Fruit fly (Drosophila melanogaster) whole organism, embryonic: ENCODE measurements around the gene CG13694.

Experiments used
- Adf1 ChIP-seq: fragments of 200-800 bp; sonication (Bioruptor generic); IDR thresholded peaks from 2 replicates; pipeline ENCODE4 v1.3.6; 2022; ENCODE audit warnings: missing biosample characterization, missing genetic modification characterization
- B-H1 ChIP-seq: fragments of 200-800 bp; sonication (Bioruptor generic); IDR thresholded peaks from 3 replicates; pipeline ENCODE4 v1.3.6; 2022; ENCODE audit warnings: missing biosample characterization, missing genetic modification characterization
- Bgb ChIP-seq: fragments of 200-800 bp; sonication (Bioruptor generic); IDR thresholded peaks from 2 replicates; pipeline ENCODE4 v1.3.6; 2022; ENCODE audit warnings: missing biosample characterization, missing genetic modification characterization; ENCODE audit not compliant: partially characterized antibody
- CG1024 ChIP-seq: fragments of 200-800 bp; sonication (Bioruptor generic); IDR thresholded peaks from 2 replicates; pipeline ENCODE4 v1.3.6; 2022; ENCODE audit warnings: missing biosample characterization, missing genetic modification characterization
- CG10431 ChIP-seq: fragments of 200-800 bp; sonication (Bioruptor generic); optimal IDR thresholded peaks from 3 replicates; lab custom pipeline; 2018; ENCODE audit warnings: missing biosample characterization, mild to moderate bottlenecking, missing genetic modification characterization
- CG12236 ChIP-seq: fragments of 200-800 bp; sonication (Bioruptor generic); optimal IDR thresholded peaks from 2 replicates; lab custom pipeline; 2016; ENCODE audit warnings: missing biosample characterization, missing genetic modification characterization
- CG12299 ChIP-seq: fragments of 200-800 bp; sonication (Bioruptor generic); optimal IDR thresholded peaks from 2 replicates; lab custom pipeline; 2018; ENCODE audit warnings: missing biosample characterization, mild to moderate bottlenecking, missing genetic modification characterization
- CG12942 ChIP-seq: fragments of 200-800 bp; sonication (Bioruptor generic); optimal IDR thresholded peaks from 3 replicates; lab custom pipeline; 2016; ENCODE audit warnings: missing biosample characterization, missing genetic modification characterization
- CG13123 ChIP-seq: fragments of 200-800 bp; sonication (Bioruptor generic); optimal IDR thresholded peaks from 2 replicates; lab custom pipeline; 2016; ENCODE audit warnings: missing biosample characterization, missing genetic modification characterization
- CG15696 ChIP-seq: fragments of 200-800 bp; sonication (Bioruptor generic); optimal IDR thresholded peaks from 2 replicates; lab custom pipeline; 2019; ENCODE audit warnings: missing biosample characterization, mild to moderate bottlenecking, missing genetic modification characterization, moderate library complexity
- CG17829 ChIP-seq: fragments of 200-800 bp; optimal IDR thresholded peaks from 2 replicates; lab custom pipeline; 2019; ENCODE audit warnings: missing biosample characterization, mild to moderate bottlenecking, missing genetic modification characterization, moderate library complexity
- CG18011 ChIP-seq: fragments of 200-800 bp; sonication (Bioruptor generic); optimal IDR thresholded peaks from 2 replicates; lab custom pipeline; 2017; ENCODE audit warnings: missing biosample characterization, missing genetic modification characterization, mild to moderate bottlenecking, moderate library complexity, missing genotype
- CG18262 ChIP-seq: fragments of 200-800 bp; optimal IDR thresholded peaks from 3 replicates; lab custom pipeline; 2019; ENCODE audit warnings: missing biosample characterization, mild to moderate bottlenecking, missing genetic modification characterization, moderate library complexity
- CG2120 ChIP-seq: fragments of 200-800 bp; sonication (Bioruptor generic); optimal IDR thresholded peaks from 3 replicates; lab custom pipeline; 2016; ENCODE audit warnings: missing biosample characterization, missing genetic modification characterization
- CG2202 ChIP-seq: fragments of 200-800 bp; sonication (Bioruptor generic); optimal IDR thresholded peaks from 2 replicates; lab custom pipeline; 2018; ENCODE audit warnings: missing biosample characterization, mild to moderate bottlenecking, missing genetic modification characterization
- CG4360 ChIP-seq: fragments of 200-800 bp; sonication (Bioruptor generic); IDR thresholded peaks from 2 replicates; pipeline ENCODE4 v1.3.6; 2022; ENCODE audit warnings: missing biosample characterization, missing genetic modification characterization
- CG4730 ChIP-seq: fragments of 200-800 bp; sonication (Bioruptor generic); IDR thresholded peaks from 2 replicates; pipeline ENCODE4 v1.3.6; 2022; ENCODE audit warnings: missing biosample characterization, missing genetic modification characterization
- CG5180 ChIP-seq: fragments of 200-800 bp; sonication (Bioruptor generic); optimal IDR thresholded peaks from 3 replicates; lab custom pipeline; 2017; ENCODE audit warnings: missing biosample characterization, missing genetic modification characterization, mild to moderate bottlenecking, moderate library complexity, missing genetic modification reagents
- CG6689 ChIP-seq: fragments of 200-800 bp; sonication (Bioruptor generic); IDR thresholded peaks from 2 replicates; pipeline ENCODE4 v1.3.6; 2022; ENCODE audit warnings: missing biosample characterization, missing genetic modification characterization
- CHES-1-like ChIP-seq: fragments of 200-800 bp; sonication (Bioruptor generic); optimal IDR thresholded peaks from 2 replicates; lab custom pipeline; 2016; ENCODE audit warnings: missing biosample characterization, missing genetic modification characterization
- D19A ChIP-seq: fragments of 200-800 bp; optimal IDR thresholded peaks from 3 replicates; lab custom pipeline; 2019; ENCODE audit warnings: missing biosample characterization, mild to moderate bottlenecking, missing genetic modification characterization, moderate library complexity
- Doc2 ChIP-seq: fragments of 200-800 bp; sonication (Bioruptor generic); IDR thresholded peaks from 2 replicates; pipeline ENCODE4 v1.3.6; 2022; ENCODE audit warnings: missing biosample characterization, missing genetic modification characterization
- H15 ChIP-seq: fragments of 200-800 bp; sonication (Bioruptor generic); IDR thresholded peaks from 3 replicates; pipeline ENCODE4 v1.3.6; 2022; ENCODE audit warnings: missing biosample characterization, missing genetic modification characterization
- Hr51 ChIP-seq, 2 experiments: fragments of 200-800 bp; sonication (Bioruptor generic); optimal IDR thresholded peaks; 2 replicates in 1 of 2; 3 replicates in 1 of 2; lab custom pipeline; 2016 to 2018; ENCODE audit warnings: missing biosample characterization in 2 of 2, missing genetic modification characterization in 2 of 2, mild to moderate bottlenecking in 1 of 2, moderate library complexity in 1 of 2
- Hsf ChIP-seq: fragments of 200-800 bp; sonication (Bioruptor generic); optimal IDR thresholded peaks from 3 replicates; lab custom pipeline; 2016; ENCODE audit warnings: missing biosample characterization, missing genetic modification characterization
- Mes4 ChIP-seq: fragments of 200-800 bp; sonication (Bioruptor generic); optimal IDR thresholded peaks from 2 replicates; lab custom pipeline; 2016; ENCODE audit warnings: missing biosample characterization, missing genetic modification characterization
- Neu2 ChIP-seq: fragments of 200-800 bp; sonication (Bioruptor generic); optimal IDR thresholded peaks from 3 replicates; lab custom pipeline; 2016; ENCODE audit warnings: missing biosample characterization, missing genetic modification characterization, borderline replicate concordance
- Nf-YA ChIP-seq: fragments of 200-800 bp; sonication (Bioruptor generic); IDR thresholded peaks from 2 replicates; pipeline ENCODE4 v1.3.6; 2022; ENCODE audit warnings: missing biosample characterization, missing genetic modification characterization
- Pdp1 ChIP-seq, 2 experiments: fragments of 200-800 bp; sonication (Bioruptor generic); optimal IDR thresholded peaks; 3 replicates each; lab custom pipeline; 2016; ENCODE audit warnings: missing biosample characterization in 2 of 2, missing genetic modification characterization in 2 of 2, mild to moderate bottlenecking in 1 of 2, moderate library complexity in 1 of 2
- Rfx ChIP-seq: fragments of 200-800 bp; sonication (Bioruptor generic); IDR thresholded peaks from 2 replicates; pipeline ENCODE4 v1.3.6; 2022; ENCODE audit warnings: missing biosample characterization, missing genetic modification characterization
- Tbp ChIP-seq: fragments of >200 bp; optimal IDR thresholded peaks from 2 replicates; lab custom pipeline; 2018; ENCODE audit warnings: missing biosample characterization, missing genetic modification characterization
- Usf ChIP-seq: fragments of 200-800 bp; sonication (Bioruptor generic); optimal IDR thresholded peaks from 2 replicates; lab custom pipeline; 2017; ENCODE audit warnings: missing genotype, missing biosample characterization, missing genetic modification characterization
- Xbp1 ChIP-seq: fragments of 200-800 bp; sonication (Bioruptor generic); optimal IDR thresholded peaks from 3 replicates; lab custom pipeline; 2016; ENCODE audit warnings: missing biosample characterization, mild to moderate bottlenecking, missing genetic modification characterization
- caup ChIP-seq: fragments of 200-800 bp; sonication (Bioruptor generic); optimal IDR thresholded peaks from 3 replicates; lab custom pipeline; 2017; ENCODE audit warnings: missing biosample characterization, mild to moderate bottlenecking, missing genetic modification characterization, moderate library complexity; ENCODE audit not compliant: severe bottlenecking
- cg ChIP-seq: fragments of 200-800 bp; sonication (Bioruptor generic); optimal IDR thresholded peaks from 3 replicates; lab custom pipeline; 2019; ENCODE audit warnings: missing biosample characterization, mild to moderate bottlenecking, missing genetic modification characterization, moderate library complexity
- chinmo ChIP-seq: fragments of 200-800 bp; sonication (Bioruptor generic); IDR thresholded peaks from 4 replicates; pipeline ENCODE4 v1.3.6; 2022; ENCODE audit warnings: missing biosample characterization, missing genetic modification characterization; ENCODE audit not compliant: partially characterized antibody
- chm ChIP-seq: fragments of 200-800 bp; sonication (Bioruptor generic); IDR thresholded peaks from 2 replicates; pipeline ENCODE4 v1.3.6; 2022; ENCODE audit warnings: missing biosample characterization, missing genetic modification characterization
- cwo ChIP-seq: fragments of 200-800 bp; sonication (Bioruptor generic); optimal IDR thresholded peaks from 3 replicates; lab custom pipeline; 2017; ENCODE audit warnings: missing biosample characterization, missing genetic modification characterization, mild to moderate bottlenecking, moderate library complexity, missing genetic modification reagents
- knrl ChIP-seq: fragments of 200-800 bp; sonication (Bioruptor generic); IDR thresholded peaks from 3 replicates; pipeline ENCODE4 v1.3.6; 2022; ENCODE audit warnings: missing biosample characterization, missing genetic modification characterization; ENCODE audit not compliant: partially characterized antibody
- nom ChIP-seq: fragments of 200-800 bp; sonication (Bioruptor generic); optimal IDR thresholded peaks from 2 replicates; lab custom pipeline; 2017; ENCODE audit warnings: missing biosample characterization, missing genetic modification characterization, mild to moderate bottlenecking, moderate library complexity, missing genetic modification reagents
- onecut ChIP-seq: fragments of 200-800 bp; sonication (Bioruptor generic); IDR thresholded peaks from 2 replicates; pipeline ENCODE4 v1.3.6; 2022; ENCODE audit warnings: missing biosample characterization, missing genetic modification characterization
- pan ChIP-seq, 4 experiments: fragments of >200 bp in 3 of 4; fragments of 200-800 bp in 1 of 4; sonication (Bioruptor generic) in 1 of 4; optimal IDR thresholded peaks in 3 of 4; IDR thresholded peaks in 1 of 4; 2 replicates each; pipeline versions ENCODE4 v1.3.6 to Lab custom; 2017 to 2022; ENCODE audit warnings: missing biosample characterization in 2 of 4, missing genetic modification characterization in 2 of 4, mixed read lengths in 1 of 4
- pita ChIP-seq: fragments of 200-800 bp; sonication (Bioruptor generic); optimal IDR thresholded peaks from 2 replicates; lab custom pipeline; 2017; ENCODE audit warnings: missing biosample characterization, mild to moderate bottlenecking, missing genetic modification characterization
- ro ChIP-seq: fragments of 200-800 bp; sonication (Bioruptor generic); IDR thresholded peaks from 2 replicates; pipeline ENCODE4 v1.3.6; 2022; ENCODE audit warnings: missing biosample characterization, missing genetic modification characterization
- scrt ChIP-seq: fragments of 200-800 bp; sonication (Bioruptor generic); optimal IDR thresholded peaks from 2 replicates; lab custom pipeline; 2018; ENCODE audit warnings: missing biosample characterization, mild to moderate bottlenecking, missing genetic modification characterization, moderate library complexity
- sd ChIP-seq: fragments of 200-800 bp; sonication (Bioruptor generic); optimal IDR thresholded peaks from 3 replicates; lab custom pipeline; 2018; ENCODE audit warnings: missing biosample characterization, mild to moderate bottlenecking, missing genetic modification characterization, moderate library complexity
- ssp ChIP-seq: fragments of 200-800 bp; sonication (Bioruptor generic); IDR thresholded peaks from 2 replicates; pipeline ENCODE4 v1.3.6; 2022; ENCODE audit warnings: missing biosample characterization, missing genetic modification characterization
- unpg ChIP-seq: fragments of 200-800 bp; sonication (Bioruptor generic); optimal IDR thresholded peaks from 3 replicates; lab custom pipeline; 2018; ENCODE audit warnings: missing biosample characterization, mild to moderate bottlenecking, missing genetic modification characterization, moderate library complexity

Gene CG13694

DNA sequence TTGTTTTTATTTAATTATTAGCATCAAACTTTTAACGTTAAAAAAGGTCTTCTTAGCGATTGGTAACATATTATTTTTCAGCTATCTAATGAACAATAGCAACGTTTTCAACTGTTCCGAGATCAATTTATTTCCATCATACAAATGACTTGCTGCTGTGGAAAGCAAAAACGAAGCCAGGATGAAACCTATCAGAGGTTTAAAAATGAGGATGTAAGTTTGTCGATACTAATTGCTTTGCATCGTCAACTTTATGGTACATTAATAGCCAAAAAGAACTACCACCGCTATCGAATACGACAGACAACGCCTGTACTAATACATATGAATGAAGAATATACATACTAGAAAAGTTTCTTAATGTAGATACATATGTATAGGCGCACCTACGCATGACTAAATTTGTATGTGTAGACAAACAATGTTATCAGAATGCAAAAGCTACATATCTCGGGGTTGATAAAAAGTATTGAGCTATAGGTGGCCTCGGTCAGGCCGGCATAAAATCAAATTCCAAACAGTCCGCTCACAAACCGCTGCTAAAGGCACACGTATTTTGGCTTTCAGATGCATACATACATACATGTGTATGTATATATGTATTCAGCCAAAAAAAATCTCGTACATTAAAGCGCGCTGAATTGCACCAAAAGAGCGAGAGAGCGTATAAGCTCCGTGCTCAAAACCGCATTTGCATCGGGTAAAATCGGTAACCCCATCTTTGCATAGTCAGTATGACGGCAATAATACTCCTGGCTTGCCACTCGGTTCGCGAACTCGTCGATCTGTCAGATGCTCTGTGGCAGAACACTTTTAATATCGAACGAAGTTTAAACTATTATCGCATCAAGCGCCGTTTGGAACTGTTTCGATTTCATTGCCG, 44.2 kb downstream of the CG13694 start (continued):
- TF ChIP-seq CG18262 (tag; lab: Kevin White, UChicago) (no peak), Pdp1 (GFP tag; optimal IDR thresholded peaks at IDR 0.05; lab: Kevin White, UChicago) (peak in 1 of 2 experiments; percentile 88), Nf-YA (no peak), CG5180 (GFP tag; lab: Kevin White, UChicago) (no peak), pan (optimal IDR thresholded peaks at IDR 0.05; lab: Kevin White, UChicago) (no peak), pan (GFP tag; optimal IDR thresholded peaks at IDR 0.05 in 1 of 2, IDR thresholded peaks at IDR 0.05 in 1 of 2) (peak in 1 of 2 experiments; percentile 41), CG12236 (GFP tag; lab: Kevin White, UChicago) (no peak), unpg (no peak), pita (GFP tag; lab: Kevin White, UChicago) (peak; percentile 15), B-H1 (GFP tag; lab: Robert Waterston, UW) (no peak), CG2120 (GFP tag; lab: Kevin White, UChicago) (peak; percentile 33), scrt (no peak), nom (GFP tag; lab: Kevin White, UChicago) (peak; percentile 15), CG4360 (GFP tag; lab: Robert Waterston, UW) (no peak), CHES-1-like (GFP tag; lab: Kevin White, UChicago) (no peak), onecut (GFP tag; lab: Robert Waterston, UW) (no peak), CG2202 (tag; lab: Kevin White, UChicago) (no peak), CG15696 (tag; lab: Kevin White, UChicago) (no peak), Hsf (GFP tag; lab: Kevin White, UChicago) (no peak), cg (peak; percentile 90), Xbp1 (GFP tag; lab: Kevin White, UChicago) (no peak), CG10431 (GFP tag; lab: Kevin White, UChicago) (no peak), H15 (GFP tag; lab: Robert Waterston, UW) (no peak), knrl (GFP tag; lab: Robert Waterston, UW) (peak; percentile 12; the same call in 1 of the 3 replicates), ssp (GFP tag; lab: Robert Waterston, UW) (no peak), CG13123 (GFP tag; lab: Kevin White, UChicago) (no peak), chinmo (GFP tag; lab: Robert Waterston, UW) (peak; percentile 93), CG1024 (GFP tag; lab: Robert Waterston, UW) (no peak), D19A (no peak), CG17829 (tag; lab: Kevin White, UChicago) (no peak), Doc2 (GFP tag; lab: Robert Waterston, UW) (no peak), Tbp (GFP tag; lab: Kevin White, UChicago) (no peak), Mes4 (GFP tag; lab: Kevin White, UChicago) (no peak), CG4730 (GFP tag; lab: Robert Waterston, UW) (no peak), chm (GFP tag; lab: Robert Waterston, UW) (no peak), Bgb (GFP tag; lab: Robert Waterston, UW) (peak; percentile 53), CG18011 (GFP tag; lab: Kevin White, UChicago) (no peak), Hr51 (GFP tag; optimal IDR thresholded peaks at IDR 0.05; lab: Kevin White, UChicago) (no peak), CG12942 (GFP tag; lab: Kevin White, UChicago) (no peak), Usf (GFP tag; lab: Kevin White, UChicago) (no peak), caup (GFP tag; lab: Kevin White, UChicago) (peak; percentile 9), ro (GFP tag; lab: Robert Waterston, UW) (no peak), sd (tag; lab: Kevin White, UChicago) (peak; percentile 98), Rfx (no peak), CG6689 (GFP tag; lab: Robert Waterston, UW) (no peak), Neu2 (no peak), CG12299 (tag; lab: Kevin White, UChicago) (no peak), Adf1 (GFP tag; lab: Robert Waterston, UW) (no peak; the same call in 1 of the 2 replicates), cwo (GFP tag; lab: Kevin White, UChicago) (no peak)
